Fruit fly (Drosophila melanogaster) whole organism, embryonic: ENCODE data around the gene CG6040.
A peak's percentile ranks its signal among the peaks of the same experiment; 100 is the strongest.

ENCODE experiments used
- Atf6 ChIP-seq: fragments of 200-800 bp; sonication (Bioruptor generic); IDR thresholded peaks from 2 replicates; pipeline ENCODE4 v1.3.6; 2022; ENCODE audit warnings: missing biosample characterization, missing genetic modification characterization
- Awh ChIP-seq: fragments of 200-800 bp; sonication (Bioruptor generic); IDR thresholded peaks from 2 replicates; pipeline ENCODE4, ENCODE4 v1.3.6; 2022; ENCODE audit warnings: missing biosample characterization, missing genetic modification characterization
- CG12071 ChIP-seq: fragments of 200-800 bp; sonication (Bioruptor generic); optimal IDR thresholded peaks from 3 replicates; lab custom pipeline; 2018; ENCODE audit warnings: missing biosample characterization, mild to moderate bottlenecking, missing genetic modification characterization
- CG12659 ChIP-seq: fragments of 200-800 bp; sonication (Bioruptor generic); optimal IDR thresholded peaks from 3 replicates; lab custom pipeline; 2017; ENCODE audit warnings: mild to moderate bottlenecking, missing biosample characterization, missing genetic modification reagents, missing genetic modification characterization
- CG12942 ChIP-seq: fragments of 200-800 bp; sonication (Bioruptor generic); optimal IDR thresholded peaks from 3 replicates; lab custom pipeline; 2016; ENCODE audit warnings: missing biosample characterization, missing genetic modification characterization
- CG13296 ChIP-seq: fragments of 200-800 bp; sonication (Bioruptor generic); optimal IDR thresholded peaks from 3 replicates; lab custom pipeline; 2018; ENCODE audit warnings: missing biosample characterization, mild to moderate bottlenecking, missing genetic modification characterization
- CG15514 ChIP-seq: fragments of 200-800 bp; sonication (Bioruptor generic); optimal IDR thresholded peaks from 3 replicates; lab custom pipeline; 2017; ENCODE audit warnings: missing biosample characterization, missing genetic modification characterization, mild to moderate bottlenecking, moderate library complexity, missing genetic modification reagents
- CG1602 ChIP-seq: fragments of 200-800 bp; sonication (Bioruptor generic); optimal IDR thresholded peaks from 3 replicates; lab custom pipeline; 2016; ENCODE audit warnings: missing biosample characterization, missing genetic modification characterization
- CG17361 ChIP-seq: fragments of 200-800 bp; sonication (Bioruptor generic); IDR thresholded peaks from 3 replicates; pipeline ENCODE4 v1.3.6; 2022; ENCODE audit warnings: missing biosample characterization, missing genetic modification characterization
- CG17385 ChIP-seq: fragments of 200-800 bp; sonication (Bioruptor generic); optimal IDR thresholded peaks from 3 replicates; lab custom pipeline; 2018; ENCODE audit warnings: missing biosample characterization, mild to moderate bottlenecking, missing genetic modification characterization
- CG2120 ChIP-seq: fragments of 200-800 bp; sonication (Bioruptor generic); optimal IDR thresholded peaks from 3 replicates; lab custom pipeline; 2016; ENCODE audit warnings: missing biosample characterization, missing genetic modification characterization
- CG34422 ChIP-seq: fragments of 200-800 bp; sonication (Bioruptor generic); IDR thresholded peaks from 3 replicates; pipeline ENCODE4 v1.3.6; 2022; ENCODE audit warnings: missing biosample characterization, missing genetic modification characterization
- CG5245 ChIP-seq: fragments of 200-800 bp; sonication (Bioruptor generic); optimal IDR thresholded peaks from 3 replicates; lab custom pipeline; 2016; ENCODE audit warnings: missing biosample characterization, missing genetic modification characterization
- CG6813 ChIP-seq: fragments of 200-800 bp; sonication (Bioruptor generic); optimal IDR thresholded peaks from 2 replicates; lab custom pipeline; 2017; ENCODE audit warnings: missing biosample characterization, missing genetic modification characterization, mild to moderate bottlenecking, moderate library complexity, missing genetic modification reagents
- CG8388 ChIP-seq: fragments of 200-800 bp; sonication (Bioruptor generic); optimal IDR thresholded peaks from 2 replicates; lab custom pipeline; 2019; ENCODE audit warnings: missing biosample characterization, mild to moderate bottlenecking, missing genetic modification characterization, moderate library complexity
- Dp ChIP-seq: fragments of 200-800 bp; sonication (Bioruptor generic); optimal IDR thresholded peaks from 2 replicates; lab custom pipeline; 2018; ENCODE audit warnings: missing biosample characterization, mild to moderate bottlenecking, missing genetic modification characterization, moderate library complexity
- E2f2 ChIP-seq: fragments of 200-800 bp; sonication (Bioruptor generic); IDR thresholded peaks from 2 replicates; pipeline ENCODE4 v1.3.6; 2022; ENCODE audit warnings: missing biosample characterization, missing genetic modification characterization
- Ets65A ChIP-seq: fragments of 200-800 bp; sonication (Bioruptor generic); peaks from one replicate; lab custom pipeline; 2016; ENCODE audit warnings: missing biosample characterization, missing genetic modification characterization
- Hand ChIP-seq: fragments of 200-800 bp; sonication (Bioruptor generic); optimal IDR thresholded peaks from 2 replicates; lab custom pipeline; 2017; ENCODE audit warnings: mild to moderate bottlenecking, missing biosample characterization, missing genetic modification reagents, missing genetic modification characterization
- Hmr ChIP-seq: fragments of 200-800 bp; sonication (Bioruptor generic); optimal IDR thresholded peaks from 3 replicates; lab custom pipeline; 2017; ENCODE audit warnings: mild to moderate bottlenecking, missing biosample characterization, missing genetic modification reagents, missing genetic modification characterization
- Hmx ChIP-seq: fragments of 200-800 bp; sonication (Bioruptor generic); optimal IDR thresholded peaks from 2 replicates; lab custom pipeline; 2016; ENCODE audit warnings: missing biosample characterization, missing genetic modification characterization
- Hr51 ChIP-seq, 2 experiments: fragments of 200-800 bp; sonication (Bioruptor generic); optimal IDR thresholded peaks; 2 replicates in 1 of 2; 3 replicates in 1 of 2; lab custom pipeline; 2016 to 2018; ENCODE audit warnings: missing biosample characterization in 2 of 2, missing genetic modification characterization in 2 of 2, mild to moderate bottlenecking in 1 of 2, moderate library complexity in 1 of 2
- NK7.1 ChIP-seq: fragments of 200-800 bp; sonication (Bioruptor generic); optimal IDR thresholded peaks from 3 replicates; lab custom pipeline; 2016; ENCODE audit warnings: missing biosample characterization, missing genetic modification characterization
- Oli ChIP-seq: fragments of 200-800 bp; sonication (Bioruptor generic); optimal IDR thresholded peaks from 2 replicates; lab custom pipeline; 2018; ENCODE audit warnings: missing biosample characterization, mild to moderate bottlenecking, missing genetic modification characterization, moderate library complexity
- Optix ChIP-seq: fragments of 200-800 bp; sonication (Bioruptor generic); IDR thresholded peaks from 3 replicates; pipeline ENCODE4 v1.3.6; 2022; ENCODE audit warnings: missing biosample characterization, missing genetic modification characterization
- Sox102F ChIP-seq: fragments of 200-800 bp; sonication (Bioruptor generic); optimal IDR thresholded peaks from 2 replicates; lab custom pipeline; 2018; ENCODE audit warnings: missing biosample characterization, mild to moderate bottlenecking, missing genetic modification characterization, moderate library complexity
- Vsx1 ChIP-seq: fragments of 200-800 bp; sonication (Bioruptor generic); optimal IDR thresholded peaks from 2 replicates; lab custom pipeline; 2017; ENCODE audit warnings: missing biosample characterization, mild to moderate bottlenecking, missing genetic modification characterization, missing genetic modification reagents
- Xbp1 ChIP-seq: fragments of 200-800 bp; sonication (Bioruptor generic); optimal IDR thresholded peaks from 3 replicates; lab custom pipeline; 2016; ENCODE audit warnings: missing biosample characterization, mild to moderate bottlenecking, missing genetic modification characterization
- al ChIP-seq: fragments of 200-800 bp; sonication (Bioruptor generic); IDR thresholded peaks from 2 replicates; pipeline ENCODE4 v1.3.6; 2022; ENCODE audit warnings: missing biosample characterization, missing genetic modification characterization
- btn ChIP-seq: fragments of 200-800 bp; sonication (Bioruptor generic); optimal IDR thresholded peaks from 2 replicates; lab custom pipeline; 2016; ENCODE audit warnings: missing biosample characterization, missing genetic modification characterization
- ci ChIP-seq: fragments of 200-800 bp; sonication (Bioruptor generic); IDR thresholded peaks from 3 replicates; pipeline ENCODE4 v1.3.6; 2022; ENCODE audit warnings: missing biosample characterization, missing genetic modification characterization
- croc ChIP-seq: fragments of 200-800 bp; sonication (Bioruptor generic); conservative IDR thresholded peaks from 3 replicates; pipeline ENCODE4 v1.3.6; 2022; ENCODE audit warnings: missing biosample characterization, missing genetic modification characterization
- inv ChIP-seq: fragments of 200-800 bp; sonication (Bioruptor generic); IDR thresholded peaks from 2 replicates; pipeline ENCODE4 v1.3.6; 2022; ENCODE audit warnings: missing biosample characterization, missing genetic modification characterization; ENCODE audit not compliant: partially characterized antibody
- ken ChIP-seq: fragments of 200-800 bp; sonication (Bioruptor generic); IDR thresholded peaks from 3 replicates; pipeline ENCODE4 v1.3.6; 2022; ENCODE audit warnings: missing biosample characterization, missing genetic modification characterization
- knrl ChIP-seq: fragments of 200-800 bp; sonication (Bioruptor generic); IDR thresholded peaks from 3 replicates; pipeline ENCODE4 v1.3.6; 2022; ENCODE audit warnings: missing biosample characterization, missing genetic modification characterization; ENCODE audit not compliant: partially characterized antibody
- lab ChIP-seq: fragments of 200-800 bp; sonication (Bioruptor generic); optimal IDR thresholded peaks from 3 replicates; lab custom pipeline; 2017; ENCODE audit warnings: missing biosample characterization, missing genetic modification characterization, mild to moderate bottlenecking, moderate library complexity, missing genetic modification reagents
- lola ChIP-seq, 3 experiments: fragments of >200 bp in 2 of 3; fragments of 200-800 bp in 1 of 3; sonication (Bioruptor generic) in 1 of 3; optimal IDR thresholded peaks; 2 replicates each; lab custom pipeline; 2017 to 2019; ENCODE audit warnings: missing biosample characterization in 3 of 3, missing genetic modification characterization in 3 of 3, mild to moderate bottlenecking in 1 of 3, moderate library complexity in 1 of 3
- maf-S ChIP-seq: fragments of 200-800 bp; sonication (Bioruptor generic); optimal IDR thresholded peaks from 2 replicates; lab custom pipeline; 2016; ENCODE audit warnings: missing biosample characterization, missing genetic modification characterization
- mam ChIP-seq: fragments of 200-800 bp; sonication (Bioruptor generic); optimal IDR thresholded peaks from 3 replicates; lab custom pipeline; 2016; ENCODE audit warnings: missing biosample characterization, missing genetic modification characterization
- nerfin-1 ChIP-seq: fragments of 200-800 bp; sonication (Bioruptor generic); optimal IDR thresholded peaks from 3 replicates; lab custom pipeline; 2019; ENCODE audit warnings: missing biosample characterization, mild to moderate bottlenecking, missing genetic modification characterization, moderate library complexity
- oc ChIP-seq: fragments of 200-800 bp; sonication (Bioruptor generic); optimal IDR thresholded peaks from 2 replicates; lab custom pipeline; 2018; ENCODE audit warnings: missing biosample characterization, mild to moderate bottlenecking, missing genetic modification characterization, moderate library complexity
- otp ChIP-seq: fragments of 200-800 bp; sonication (Bioruptor generic); IDR thresholded peaks from 3 replicates; pipeline ENCODE4, ENCODE4 v1.3.6; 2022; ENCODE audit warnings: missing biosample characterization, missing genetic modification characterization
- pnt ChIP-seq: fragments of 200-800 bp; sonication (Bioruptor generic); optimal IDR thresholded peaks from 3 replicates; lab custom pipeline; 2016; ENCODE audit warnings: missing biosample characterization, missing genetic modification characterization
- pros ChIP-seq: fragments of 200-800 bp; sonication (Bioruptor generic); optimal IDR thresholded peaks from 3 replicates; lab custom pipeline; 2019; ENCODE audit warnings: missing biosample characterization, mild to moderate bottlenecking, missing genetic modification characterization, moderate library complexity
- rib ChIP-seq: fragments of 200-800 bp; sonication (Bioruptor generic); IDR thresholded peaks from 2 replicates; pipeline ENCODE4 v1.3.6; 2022; ENCODE audit warnings: missing biosample characterization, missing genetic modification characterization
- trh ChIP-seq: fragments of 200-800 bp; sonication (Bioruptor generic); optimal IDR thresholded peaks from 2 replicates; lab custom pipeline; 2016; ENCODE audit warnings: missing biosample characterization, missing genetic modification characterization
- yki ChIP-seq: fragments of >200 bp; optimal IDR thresholded peaks from 3 replicates; lab custom pipeline; 2018
- zen2 ChIP-seq: fragments of 200-800 bp; sonication (Bioruptor generic); IDR thresholded peaks from 3 replicates; pipeline ENCODE4 v1.3.6; 2022; ENCODE audit warnings: missing biosample characterization, missing genetic modification characterization; ENCODE audit not compliant: partially characterized antibody
- zf30C ChIP-seq: fragments of 200-800 bp; sonication (Bioruptor generic); optimal IDR thresholded peaks from 3 replicates; lab custom pipeline; 2018; ENCODE audit warnings: missing biosample characterization, mild to moderate bottlenecking, missing genetic modification characterization

The CG6040 gene

DNA sequence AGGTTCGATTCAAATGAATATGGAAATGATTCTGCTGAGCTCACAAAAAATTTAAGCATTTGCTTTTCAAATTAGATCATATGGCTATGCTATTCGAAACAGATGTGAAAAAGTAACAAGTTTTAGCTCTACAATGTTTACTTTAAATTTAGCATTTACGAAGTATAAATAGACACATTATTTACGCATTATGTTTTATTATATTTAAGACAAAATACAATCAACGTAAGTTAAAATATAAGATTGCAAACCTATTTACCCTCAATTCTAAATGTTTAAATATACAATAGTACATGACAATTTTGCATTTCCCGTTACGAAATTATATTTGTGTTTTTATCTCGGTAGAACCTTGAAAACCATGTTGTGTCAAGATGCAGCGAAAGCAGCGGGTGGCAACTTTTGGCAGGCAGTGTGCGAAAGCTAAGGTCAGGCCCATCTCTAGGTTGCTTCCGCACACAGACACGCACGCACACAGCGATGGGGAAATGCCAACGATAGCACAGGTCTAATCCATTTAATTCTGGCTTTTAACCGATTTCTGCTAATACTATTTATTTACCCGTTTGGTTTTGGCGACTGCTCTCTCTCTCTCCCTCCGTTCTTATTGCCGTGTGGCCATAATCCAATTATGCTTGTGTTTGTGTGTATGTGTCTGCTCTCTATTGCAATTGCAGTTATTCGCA, 3.5 kb upstream of the CG6040 start (continued):
- TF ChIP-seq Oli (tag; lab: Kevin White, UChicago) (no peak), btn (GFP tag; lab: Kevin White, UChicago) (no peak), CG6813 (GFP tag; lab: Kevin White, UChicago) (no peak), al (GFP tag; lab: Robert Waterston, UW) (no peak), Hand (GFP tag; lab: Kevin White, UChicago) (no peak), Xbp1 (peak; percentile 30), CG13296 (GFP tag; lab: Kevin White, UChicago) (peak; percentile 7), trh (no peak), rib (GFP tag; lab: Robert Waterston, UW) (peak; percentile 56; the same call in 1 of the 2 replicates), lab (GFP tag; lab: Kevin White, UChicago) (peak; percentile 46), NK7.1 (no peak), pnt (no peak), CG12942 (GFP tag; lab: Kevin White, UChicago) (no peak), Awh (peak; percentile 62; the same call in 1 of the 2 replicates), inv (no peak), CG1602 (GFP tag; lab: Kevin White, UChicago) (no peak), Dp (GFP tag; lab: Kevin White, UChicago) (no peak), Hmr (GFP tag; lab: Kevin White, UChicago) (peak; percentile 24), knrl (GFP tag; lab: Robert Waterston, UW) (no peak), CG34422 (0 out of 3 replicates have a peak, but pooled peaks have one; percentile 18), CG17385 (GFP tag; lab: Kevin White, UChicago) (peak; percentile 35), CG15514 (GFP tag; lab: Kevin White, UChicago) (peak; percentile 7), Ets65A (GFP tag; lab: Kevin White, UChicago) (peak; percentile 5), pros (GFP tag; lab: Kevin White, UChicago) (no peak), CG12071 (GFP tag; lab: Kevin White, UChicago) (peak; percentile 28), Vsx1 (GFP tag; lab: Kevin White, UChicago) (peak; percentile 17), maf-S (GFP tag; lab: Kevin White, UChicago) (no peak), Atf6 (GFP tag; lab: Robert Waterston, UW) (0 out of 2 replicates have a peak, but pooled peaks have one; percentile 13), croc (GFP tag; lab: Robert Waterston, UW) (no peak), CG12659 (GFP tag; lab: Kevin White, UChicago) (peak; percentile 34), oc (tag; lab: Kevin White, UChicago) (no peak), Hr51 (GFP tag; optimal IDR thresholded peaks at IDR 0.05; lab: Kevin White, UChicago) (peak in 1 of 2 experiments; percentile 23), nerfin-1 (no peak), yki (lab: Kevin White, UChicago) (no peak), zen2 (GFP tag; lab: Robert Waterston, UW) (no peak), zf30C (GFP tag; lab: Kevin White, UChicago) (no peak), Hmx (no peak), Sox102F (GFP tag; lab: Kevin White, UChicago) (peak; percentile 13), E2f2 (no peak), CG5245 (GFP tag; lab: Kevin White, UChicago) (no peak), lola (GFP tag; optimal IDR thresholded peaks at IDR 0.05; lab: Kevin White, UChicago) (peak in 1 of 3 experiments; percentile 42), CG17361 (GFP tag; lab: Robert Waterston, UW) (peak; percentile 53; the same call in 1 of the 3 replicates), mam (GFP tag; lab: Kevin White, UChicago) (no peak), CG2120 (GFP tag; lab: Kevin White, UChicago) (peak; percentile 49), CG8388 (peak; percentile 95), ci (GFP tag; lab: Robert Waterston, UW) (peak; percentile 38; the same call in 1 of the 3 replicates), otp (0 out of 3 replicates have a peak, but pooled peaks have one; percentile 12), ken (GFP tag; lab: Robert Waterston, UW) (peak; percentile 43; the same call in 1 of the 3 replicates), Optix (GFP tag; lab: Robert Waterston, UW) (no peak)
